Worm (Caenorhabditis elegans) whole organism, midembryonic: ENCODE measurements around the gene ZC376.8.

Experiments used
- cog-1 ChIP-seq: sonication (generic microtip); optimal IDR thresholded peaks from 2 replicates; lab custom pipeline; 2016; ENCODE audit warnings: missing genetic modification characterization, missing compliant biosample characterization
- flt-1 ChIP-seq: fragments of 200-800 bp; sonication (Bioruptor generic); IDR thresholded peaks from 2 replicates; pipeline ENCODE4 v1.3.6; 2022; ENCODE audit warnings: missing genetic modification characterization, missing compliant biosample characterization
- klf-2 ChIP-seq: fragments of 200-800 bp; sonication (Bioruptor generic); conservative IDR thresholded peaks from 2 replicates; pipeline ENCODE4 v1.3.6; 2022; ENCODE audit warnings: missing genetic modification reagents, missing genetic modification characterization, missing compliant biosample characterization
- med-1 ChIP-seq: sonication (generic microtip); optimal IDR thresholded peaks from 2 replicates; lab custom pipeline; 2017; ENCODE audit warnings: missing genetic modification characterization, mild to moderate bottlenecking, missing compliant biosample characterization, antibody characterized with exemption, missing genetic modification reagents; ENCODE audit not compliant: insufficient read depth
- ref-1 ChIP-seq: fragments of 200-800 bp; sonication (Bioruptor generic); conservative IDR thresholded peaks from 2 replicates; pipeline ENCODE4 v1.3.6; 2022; ENCODE audit warnings: missing genetic modification reagents, missing genetic modification characterization, missing compliant biosample characterization
- tab-1 ChIP-seq: fragments of 200-800 bp; sonication (Bioruptor generic); IDR thresholded peaks from 2 replicates; pipeline ENCODE4 v1.3.6; 2022; ENCODE audit warnings: missing genetic modification characterization, missing compliant biosample characterization
- ztf-23 ChIP-seq: fragments of 200-800 bp; sonication (Bioruptor generic); IDR thresholded peaks from 2 replicates; pipeline ENCODE4 v1.3.6; 2022; ENCODE audit warnings: missing genetic modification reagents, missing genetic modification characterization, missing compliant biosample characterization
- ztf-29 ChIP-seq: fragments of 200-800 bp; sonication (Bioruptor generic); IDR thresholded peaks from 2 replicates; pipeline ENCODE4 v1.3.6; 2022; ENCODE audit warnings: missing genetic modification reagents, missing genetic modification characterization, missing compliant biosample characterization

DNA sequence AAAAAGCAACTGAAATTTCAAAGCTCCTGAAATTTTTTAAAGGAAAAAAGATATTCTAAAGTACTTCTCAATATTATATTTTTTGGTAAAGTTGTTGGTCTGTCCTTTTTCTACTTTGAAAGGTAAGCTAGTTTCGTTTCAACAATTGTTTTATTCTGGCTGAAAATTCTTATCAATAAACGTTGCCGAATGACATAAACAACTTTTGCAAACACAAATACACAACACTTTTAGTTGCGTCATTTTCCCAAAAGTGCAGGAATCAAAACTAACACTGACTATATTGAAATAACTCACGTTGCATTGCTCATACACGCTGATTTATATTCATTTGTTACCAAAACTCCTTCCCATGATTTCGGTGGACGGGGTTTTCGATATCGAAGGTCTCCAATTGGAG is 14.3 kb upstream of the ZC376.8 start:
- no peak for TF ChIP-seq flt-1 (GFP tag; lab: Robert Waterston, UW)
- no peak for TF ChIP-seq klf-2
- no peak for TF ChIP-seq ztf-29 (GFP tag; lab: Robert Waterston, UW)
- no peak for TF ChIP-seq tab-1 (GFP tag; lab: Robert Waterston, UW)
- TF ChIP-seq med-1 (GFP tag; lab: Kevin White, UChicago), result no peak
- TF ChIP-seq ztf-23 (GFP tag; lab: Robert Waterston, UW), result no peak
- no peak for TF ChIP-seq ref-1 (GFP tag; lab: Robert Waterston, UW)
- TF ChIP-seq cog-1 (tag; lab: Kevin White, UChicago), result no peak
